Worm (Caenorhabditis elegans) whole organism, late embryonic: ENCODE data around the gene msp-78.

Experiments used
- ahr-1 ChIP-seq: sonication (generic microtip); optimal IDR thresholded peaks from 2 replicates; lab custom pipeline; 2016; ENCODE audit warnings: missing genetic modification characterization, missing compliant biosample characterization
- ama-1 ChIP-seq: fragments of 150-350 bp; optimal IDR thresholded peaks from 2 replicates; lab custom pipeline; 2014
- hlh-13 ChIP-seq: fragments of 200-800 bp; sonication (Bioruptor generic); optimal IDR thresholded peaks from 2 replicates; lab custom pipeline; 2018; ENCODE audit warnings: mild to moderate bottlenecking, missing genetic modification characterization, missing compliant biosample characterization
- hlh-15 ChIP-seq: sonication (generic microtip); optimal IDR thresholded peaks from 2 replicates; lab custom pipeline; 2016; ENCODE audit warnings: missing genetic modification characterization, missing compliant biosample characterization
- hlh-30 ChIP-seq: sonication (generic microtip); optimal IDR thresholded peaks from 2 replicates; lab custom pipeline; 2017; ENCODE audit warnings: antibody characterized with exemption, missing genetic modification characterization, missing compliant biosample characterization; ENCODE audit not compliant: insufficient read depth
- mec-3 ChIP-seq: sonication (generic microtip); optimal IDR thresholded peaks from 2 replicates; lab custom pipeline; 2016; ENCODE audit warnings: borderline replicate concordance, missing genetic modification characterization, missing compliant biosample characterization
- nhr-11 ChIP-seq: fragments of 150-350 bp; optimal IDR thresholded peaks from 2 replicates; lab custom pipeline; 2014; ENCODE audit warnings: missing biosample characterization, missing genetic modification characterization
- pqm-1 ChIP-seq: sonication (generic microtip); optimal IDR thresholded peaks from 2 replicates; lab custom pipeline; 2016; ENCODE audit warnings: missing genetic modification characterization, missing compliant biosample characterization
- pros-1 ChIP-seq: fragments of 150-350 bp; optimal IDR thresholded peaks from 2 replicates; lab custom pipeline; 2014; ENCODE audit warnings: missing biosample characterization, missing genetic modification reagents, missing genetic modification characterization
- ref-2 ChIP-seq: sonication (generic microtip); optimal IDR thresholded peaks from 2 replicates; lab custom pipeline; 2016; ENCODE audit warnings: missing genetic modification characterization, missing compliant biosample characterization
- rnt-1 ChIP-seq: sonication (generic microtip); optimal IDR thresholded peaks from 2 replicates; lab custom pipeline; 2016; ENCODE audit warnings: missing genetic modification characterization, missing compliant biosample characterization
- unc-42 ChIP-seq: sonication (generic microtip); optimal IDR thresholded peaks from 2 replicates; lab custom pipeline; 2016; ENCODE audit warnings: missing genotype, missing genetic modification characterization, missing compliant biosample characterization

DNA sequence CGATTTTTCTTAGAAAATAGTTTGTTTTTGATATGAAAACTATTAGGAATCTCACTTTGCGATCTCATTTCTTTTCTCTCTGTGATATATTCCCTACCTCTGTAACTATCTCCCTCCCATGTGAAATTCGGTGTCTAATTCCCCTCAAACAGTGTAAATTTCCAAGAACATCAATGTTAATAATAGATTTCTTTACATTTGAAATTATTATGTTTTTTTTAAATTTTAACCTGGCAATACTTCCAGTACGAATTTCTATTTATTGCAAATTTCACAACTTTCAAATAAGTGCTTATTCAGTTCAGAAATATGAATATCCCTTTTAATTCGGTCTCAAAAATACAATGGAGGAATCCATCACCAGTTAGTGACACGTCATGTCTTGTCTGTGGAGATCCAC is 41.5 kb upstream of the msp-78 start, which contains the start of gene nhr-100:
- TF ChIP-seq ref-2 (no peak), mec-3 (tag; lab: Kevin White, UChicago) (no peak), ahr-1 (tag; lab: Kevin White, UChicago) (no peak), ama-1 (lab: Kevin White, UChicago) (no peak), nhr-11 (tag; lab: Kevin White, UChicago) (no peak), rnt-1 (tag; lab: Kevin White, UChicago) (no peak), hlh-30 (tag; lab: Kevin White, UChicago) (no peak), pros-1 (tag; lab: Kevin White, UChicago) (no peak), pqm-1 (tag; lab: Kevin White, UChicago) (no peak), unc-42 (tag; lab: Kevin White, UChicago) (no peak), hlh-13 (GFP tag; lab: Kevin White, UChicago) (no peak), hlh-15 (tag; lab: Kevin White, UChicago) (no peak)
